Worm (Caenorhabditis elegans): ENCODE results near the gene C12D8.13.

C12D8.13 gene

DNA sequence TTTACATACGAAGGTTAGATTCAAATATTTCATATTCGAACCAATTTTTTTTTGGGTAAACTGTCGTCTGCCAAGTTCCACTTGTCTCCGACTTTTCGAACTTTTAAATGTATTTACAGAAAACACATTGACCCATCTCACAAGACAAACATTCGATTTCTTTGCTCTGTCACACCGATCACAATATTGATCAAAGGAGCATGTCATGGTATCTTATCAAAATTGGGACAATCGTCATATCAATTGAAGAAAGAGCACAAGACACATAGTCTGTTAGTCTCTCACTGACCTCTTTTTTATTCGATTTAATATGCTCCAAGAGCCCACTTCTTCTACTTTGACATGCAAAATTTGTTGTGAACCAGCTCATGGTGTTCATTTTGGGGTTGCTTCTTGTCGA is 35.5 kb upstream of the C12D8.13 start, which contains the start of gene nhr-232:
nhr-232 (plus strand) TSS at position 121 of the 400 bp plus-strand sequence.
- TF ChIP-seq lin-15B (tag; optimal IDR thresholded peaks at IDR 0.05) = no peak
- TF ChIP-seq C04F5.9 (tag; optimal IDR thresholded peaks at IDR 0.05) = no peak
- TF ChIP-seq efl-1 (optimal IDR thresholded peaks at IDR 0.05) = no peak
- peak in 1 of 2 experiments; percentile 39 for TF ChIP-seq efl-1 (GFP tag; optimal IDR thresholded peaks at IDR 0.05 in 1 of 2)
- TF ChIP-seq hlh-17 (GFP tag; optimal IDR thresholded peaks at IDR 0.05; ENCODE audit: borderline replicate concordance) = no peak
- no peak for TF ChIP-seq pax-3 (tag; optimal IDR thresholded peaks at IDR 0.05)
- peak; percentile 70 for TF ChIP-seq elt-2 (tag; optimal IDR thresholded peaks at IDR 0.05)
- no peak for TF ChIP-seq zag-1 (tag; optimal IDR thresholded peaks at IDR 0.05)
- no peak for TF ChIP-seq irx-1 (tag; optimal IDR thresholded peaks at IDR 0.05)
- no peak for TF ChIP-seq nhr-19 (GFP tag; conservative IDR thresholded peaks at IDR 0.05)
- no peak for TF ChIP-seq unc-62 (GFP tag; optimal IDR thresholded peaks at IDR 0.05)
- no peak for TF ChIP-seq mep-1 (tag; optimal IDR thresholded peaks at IDR 0.05)
- TF ChIP-seq unc-98 (GFP tag; IDR thresholded peaks at IDR 0.05) = no peak
- TF ChIP-seq swsn-7 (tag; optimal IDR thresholded peaks at IDR 0.05) = no peak
- TF ChIP-seq egl-13 (tag; optimal IDR thresholded peaks at IDR 0.05) = no peak
- peak; percentile 17 for TF ChIP-seq lin-14 (GFP tag; optimal IDR thresholded peaks at IDR 0.05)
- TF ChIP-seq nhr-77 (tag; optimal IDR thresholded peaks at IDR 0.05) = no peak
- no peak for TF ChIP-seq dpl-1 (GFP tag; optimal IDR thresholded peaks at IDR 0.05)
- TF ChIP-seq lin-35 (GFP tag; optimal IDR thresholded peaks at IDR 0.05) = peak in 1 of 2 experiments; percentile 32

DNA sequence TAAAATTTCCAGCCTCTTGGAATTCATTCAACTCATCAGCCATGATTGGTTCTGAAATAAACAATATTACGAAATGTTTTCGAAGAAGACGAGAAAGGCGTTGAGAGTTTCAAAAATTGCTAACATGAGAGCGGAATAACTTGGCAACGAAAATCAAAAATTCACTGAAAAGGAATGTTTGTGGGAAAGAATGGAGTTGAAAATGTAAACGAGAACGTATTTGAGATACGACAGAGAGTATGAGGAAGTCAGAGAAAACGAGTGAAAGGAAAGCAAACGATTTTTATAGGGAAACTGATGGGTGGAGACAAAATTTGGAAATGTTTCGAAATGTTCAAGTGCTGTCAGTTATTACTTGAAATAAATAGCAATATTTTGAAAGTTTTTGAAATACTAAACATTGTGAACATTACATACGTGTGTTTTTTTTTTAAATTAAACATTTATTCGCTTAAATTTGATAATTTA is 34.5 kb upstream of the C12D8.13 start, which contains the start of gene rop-1:
rop-1 (minus strand) TSS at position 51 of the 468 bp plus-strand sequence.
- TF ChIP-seq swsn-7 (tag; optimal IDR thresholded peaks at IDR 0.05) (no peak), hlh-17 (GFP tag; optimal IDR thresholded peaks at IDR 0.05; ENCODE audit: borderline replicate concordance) (no peak), lin-14 (GFP tag; optimal IDR thresholded peaks at IDR 0.05) (peak; percentile 35), nhr-20 (tag; optimal IDR thresholded peaks at IDR 0.05) (peak; percentile 10), zip-4 (GFP tag; optimal IDR thresholded peaks at IDR 0.05) (no peak), ets-5 (GFP tag; IDR thresholded peaks at IDR 0.05) (no peak), mab-9 (GFP tag; IDR thresholded peaks at IDR 0.05) (no peak), egl-13 (tag; optimal IDR thresholded peaks at IDR 0.05) (no peak), nhr-237 (tag; optimal IDR thresholded peaks at IDR 0.05) (no peak), irx-1 (tag; optimal IDR thresholded peaks at IDR 0.05) (no peak), lin-15B (tag; optimal IDR thresholded peaks at IDR 0.05) (no peak), unc-98 (GFP tag; IDR thresholded peaks at IDR 0.05) (no peak), efl-1 (optimal IDR thresholded peaks at IDR 0.05) (peak in 1 of 2 experiments; percentile 26), efl-1 (GFP tag; optimal IDR thresholded peaks at IDR 0.05 in 1 of 2) (peak in 1 of 2 experiments; percentile 4), nhr-47 (tag; optimal IDR thresholded peaks at IDR 0.05) (no peak), sox-4 (tag; optimal IDR thresholded peaks at IDR 0.05) (no peak), lin-39 (tag; optimal IDR thresholded peaks at IDR 0.05) (no peak), lin-35 (GFP tag; optimal IDR thresholded peaks at IDR 0.05) (peak in 1 of 2 experiments; percentile 28), rnt-1 (tag; optimal IDR thresholded peaks at IDR 0.05) (no peak), C16A3.4 (tag; optimal IDR thresholded peaks at IDR 0.05) (no peak), snpc-4 (tag; optimal IDR thresholded peaks at IDR 0.05) (no peak), pqm-1 (tag; optimal IDR thresholded peaks at IDR 0.05) (no peak), tbx-2 (tag; optimal IDR thresholded peaks at IDR 0.05) (no peak), unc-86 (tag; optimal IDR thresholded peaks at IDR 0.05) (no peak), efl-3 (GFP tag; optimal IDR thresholded peaks at IDR 0.05) (no peak), egl-27 (tag; optimal IDR thresholded peaks at IDR 0.05) (no peak), ceh-88 (GFP tag; IDR thresholded peaks at IDR 0.05) (no peak), nhr-28 (tag; optimal IDR thresholded peaks at IDR 0.05) (no peak), fos-1 (tag; optimal IDR thresholded peaks at IDR 0.05) (no peak), fkh-10 (GFP tag; optimal IDR thresholded peaks at IDR 0.05) (no peak), nhr-85 (tag) (no peak), fkh-4 (tag; optimal IDR thresholded peaks at IDR 0.05; ENCODE audit: borderline replicate concordance) (no peak), C34B4.2 (tag; optimal IDR thresholded peaks at IDR 0.05) (no peak), ces-1 (GFP tag; optimal IDR thresholded peaks at IDR 0.05) (no peak), Y116A8C.19 (tag; optimal IDR thresholded peaks at IDR 0.05; ENCODE audit: borderline replicate concordance) (no peak), nhr-77 (tag; optimal IDR thresholded peaks at IDR 0.05) (no peak), ztf-11 (tag; optimal IDR thresholded peaks at IDR 0.05) (no peak), aha-1 (tag; optimal IDR thresholded peaks at IDR 0.05) (no peak), nhr-90 (tag; optimal IDR thresholded peaks at IDR 0.05; ENCODE audit: poor library complexity) (no peak), nhr-71 (tag; optimal IDR thresholded peaks at IDR 0.05) (no peak), hpl-2 (GFP tag; optimal IDR thresholded peaks at IDR 0.05) (no peak), isw-1 (GFP tag; IDR thresholded peaks at IDR 0.05) (no peak)
